Worm (Caenorhabditis elegans): ENCODE measurements around the gene clec-156.

- no peak for TF ChIP-seq lin-39 (tag; optimal IDR thresholded peaks at IDR 0.05)
- TF ChIP-seq unc-62 (GFP tag; optimal IDR thresholded peaks at IDR 0.05): no peak
- TF ChIP-seq nhr-25 (tag; optimal IDR thresholded peaks at IDR 0.05): no peak
- no peak for TF ChIP-seq ama-1 (optimal IDR thresholded peaks at IDR 0.05)
- TF ChIP-seq sea-2 (GFP tag; optimal IDR thresholded peaks at IDR 0.05): no peak
- no peak for TF ChIP-seq ZK546.5 (tag; optimal IDR thresholded peaks at IDR 0.05)
- no peak for TF ChIP-seq unc-39 (tag; optimal IDR thresholded peaks at IDR 0.05)
- TF ChIP-seq fos-1 (tag; optimal IDR thresholded peaks at IDR 0.05): no peak
- peak; percentile 37 for TF ChIP-seq pqm-1 (tag; optimal IDR thresholded peaks at IDR 0.05)
- TF ChIP-seq pha-4 (tag; optimal IDR thresholded peaks at IDR 0.05): no peak
- TF ChIP-seq elt-1 (tag; optimal IDR thresholded peaks at IDR 0.05): no peak
- TF ChIP-seq elt-3 (tag; optimal IDR thresholded peaks at IDR 0.05): no peak
- no peak for TF ChIP-seq nhr-11 (tag; optimal IDR thresholded peaks at IDR 0.05)
- TF ChIP-seq nhr-28 (tag; optimal IDR thresholded peaks at IDR 0.05): no peak
Measured at ce11 chrIII:4881955-4882354, 39.9 kb upstream of the clec-156 start.
